Fruit fly (Drosophila melanogaster) whole organism, embryonic: ENCODE measurements around the gene dlp.

ENCODE experiments used
- Atf-2 ChIP-seq: fragments of 200-800 bp; sonication (Bioruptor generic); optimal IDR thresholded peaks from 2 replicates; lab custom pipeline; 2016; ENCODE audit warnings: missing biosample characterization, missing genetic modification characterization
- CG12769 ChIP-seq: fragments of 200-800 bp; sonication (Bioruptor generic); optimal IDR thresholded peaks from 2 replicates; lab custom pipeline; 2019; ENCODE audit warnings: missing biosample characterization, mild to moderate bottlenecking, missing genetic modification characterization, moderate library complexity
- CG34376 ChIP-seq: fragments of 200-800 bp; sonication (Bioruptor generic); optimal IDR thresholded peaks from 2 replicates; lab custom pipeline; 2018; ENCODE audit warnings: missing biosample characterization, mild to moderate bottlenecking, missing genetic modification characterization
- CG6683 ChIP-seq: fragments of 200-800 bp; sonication (Bioruptor generic); optimal IDR thresholded peaks from 2 replicates; lab custom pipeline; 2017; ENCODE audit warnings: missing biosample characterization, mild to moderate bottlenecking, missing genetic modification characterization, missing genetic modification reagents
- CG6689 ChIP-seq: fragments of 200-800 bp; sonication (Bioruptor generic); IDR thresholded peaks from 2 replicates; pipeline ENCODE4 v1.3.6; 2022; ENCODE audit warnings: missing biosample characterization, missing genetic modification characterization
- CG7928 ChIP-seq: fragments of 200-800 bp; sonication (Bioruptor generic); optimal IDR thresholded peaks from 2 replicates; lab custom pipeline; 2017; ENCODE audit warnings: missing biosample characterization, mild to moderate bottlenecking, missing genetic modification characterization
- CG7987 ChIP-seq: fragments of 200-800 bp; sonication (Bioruptor generic); optimal IDR thresholded peaks from 2 replicates; lab custom pipeline; 2018; ENCODE audit warnings: missing biosample characterization, mild to moderate bottlenecking, missing genetic modification characterization, moderate library complexity
- CG9817 ChIP-seq: fragments of 200-800 bp; sonication (Bioruptor generic); optimal IDR thresholded peaks from 2 replicates; lab custom pipeline; 2018; ENCODE audit warnings: missing biosample characterization, mild to moderate bottlenecking, missing genetic modification characterization, moderate library complexity
- D ChIP-seq, 2 experiments: fragments of 200-800 bp in 1 of 2; fragments of >200 bp in 1 of 2; sonication (Bioruptor generic) in 1 of 2; optimal IDR thresholded peaks; 2 replicates in 1 of 2; 3 replicates in 1 of 2; lab custom pipeline; 2017; ENCODE audit warnings: mild to moderate bottlenecking in 1 of 2, missing biosample characterization in 1 of 2, missing genetic modification characterization in 1 of 2, missing genetic modification reagents in 1 of 2
- Fer3 ChIP-seq: fragments of 200-800 bp; sonication (Bioruptor generic); optimal IDR thresholded peaks from 2 replicates; lab custom pipeline; 2018; ENCODE audit warnings: missing biosample characterization, mild to moderate bottlenecking, missing genetic modification characterization, moderate library complexity
- GATAe ChIP-seq: fragments of 200-800 bp; sonication (Bioruptor generic); conservative IDR thresholded peaks from 2 replicates; pipeline ENCODE4 v1.3.6; 2022; ENCODE audit warnings: missing biosample characterization, missing genetic modification characterization
- HLH3B ChIP-seq: fragments of 200-800 bp; sonication (Bioruptor generic); IDR thresholded peaks from 2 replicates; pipeline ENCODE4 v1.3.6; 2022; ENCODE audit warnings: missing biosample characterization, missing genetic modification characterization
- HmgZ ChIP-seq: fragments of 200-800 bp; sonication (Bioruptor generic); optimal IDR thresholded peaks from 2 replicates; lab custom pipeline; 2018; ENCODE audit warnings: missing biosample characterization, mild to moderate bottlenecking, missing genetic modification characterization
- Pdp1 ChIP-seq, 2 experiments: fragments of 200-800 bp; sonication (Bioruptor generic); optimal IDR thresholded peaks; 3 replicates each; lab custom pipeline; 2016; ENCODE audit warnings: missing biosample characterization in 2 of 2, missing genetic modification characterization in 2 of 2, mild to moderate bottlenecking in 1 of 2, moderate library complexity in 1 of 2
- aop ChIP-seq: fragments of 200-800 bp; sonication (Bioruptor generic); IDR thresholded peaks from 2 replicates; pipeline ENCODE4 v1.3.6; 2022; ENCODE audit warnings: missing biosample characterization, missing genetic modification characterization
- bab2 ChIP-seq: fragments of 200-800 bp; sonication (Bioruptor generic); optimal IDR thresholded peaks from 2 replicates; lab custom pipeline; 2016; ENCODE audit warnings: missing biosample characterization, missing genetic modification characterization
- dati ChIP-seq: fragments of 200-800 bp; sonication (Bioruptor generic); IDR thresholded peaks from 2 replicates; pipeline ENCODE4 v1.3.6; 2022; ENCODE audit warnings: missing biosample characterization, missing genetic modification characterization
- disco-r ChIP-seq: fragments of 200-800 bp; sonication (Bioruptor generic); optimal IDR thresholded peaks from 2 replicates; lab custom pipeline; 2016; ENCODE audit warnings: missing biosample characterization, missing genetic modification characterization
- fd96Cb ChIP-seq: fragments of 200-800 bp; sonication (Bioruptor generic); optimal IDR thresholded peaks from 2 replicates; lab custom pipeline; 2018; ENCODE audit warnings: missing biosample characterization, mild to moderate bottlenecking, missing genetic modification characterization, moderate library complexity
- gcm ChIP-seq: fragments of 200-800 bp; sonication (Bioruptor generic); optimal IDR thresholded peaks from 2 replicates; lab custom pipeline; 2019; ENCODE audit warnings: missing biosample characterization, mild to moderate bottlenecking, missing genetic modification characterization, moderate library complexity
- gt ChIP-seq: fragments of 200-800 bp; sonication (Bioruptor generic); IDR thresholded peaks from 2 replicates; pipeline ENCODE4 v1.3.6; 2022; ENCODE audit warnings: missing biosample characterization, missing genetic modification characterization
- mirr ChIP-seq: fragments of 200-800 bp; sonication (Bioruptor generic); optimal IDR thresholded peaks from 3 replicates; lab custom pipeline; 2018; ENCODE audit warnings: missing biosample characterization, mild to moderate bottlenecking, missing genetic modification characterization
- sd ChIP-seq: fragments of 200-800 bp; sonication (Bioruptor generic); optimal IDR thresholded peaks from 3 replicates; lab custom pipeline; 2018; ENCODE audit warnings: missing biosample characterization, mild to moderate bottlenecking, missing genetic modification characterization, moderate library complexity
- sens ChIP-seq: fragments of 200-800 bp; sonication (Bioruptor generic); peaks from one replicate; lab custom pipeline; 2016; ENCODE audit warnings: missing biosample characterization, missing genetic modification characterization
- sob ChIP-seq: fragments of 200-800 bp; sonication (Bioruptor generic); IDR thresholded peaks from 2 replicates; pipeline ENCODE4 v1.3.6; 2022; ENCODE audit warnings: missing biosample characterization, missing genetic modification characterization
- sug ChIP-seq: fragments of 200-800 bp; optimal IDR thresholded peaks from 2 replicates; lab custom pipeline; 2019; ENCODE audit warnings: missing biosample characterization, mild to moderate bottlenecking, missing genetic modification characterization, moderate library complexity

Gene dlp

dm6 chr3L:14712799-14713198 is 80.4 kb downstream of the dlp start (continued):
- TF ChIP-seq gcm (no peak), Atf-2 (GFP tag; lab: Kevin White, UChicago) (no peak), Pdp1 (GFP tag; optimal IDR thresholded peaks at IDR 0.05; lab: Kevin White, UChicago) (peak in 1 of 2 experiments; percentile 39), fd96Cb (tag; lab: Kevin White, UChicago) (no peak), GATAe (GFP tag; lab: Robert Waterston, UW) (0 out of 2 replicates have a peak, but pooled peaks have one; percentile 14), sob (GFP tag; lab: Robert Waterston, UW) (no peak), bab2 (GFP tag; lab: Kevin White, UChicago) (no peak), sens (GFP tag; lab: Kevin White, UChicago) (peak; percentile 0), CG6689 (GFP tag; lab: Robert Waterston, UW) (no peak), HmgZ (no peak), sd (tag; lab: Kevin White, UChicago) (peak; percentile 80), Fer3 (tag; lab: Kevin White, UChicago) (no peak), dati (GFP tag; lab: Robert Waterston, UW) (no peak), gt (GFP tag; lab: Robert Waterston, UW) (no peak), CG6683 (no peak), CG7928 (GFP tag; lab: Kevin White, UChicago) (no peak), CG12769 (tag; lab: Kevin White, UChicago) (no peak), aop (GFP tag; lab: Robert Waterston, UW) (no peak), HLH3B (no peak), CG9817 (tag; lab: Kevin White, UChicago) (no peak), disco-r (GFP tag; lab: Kevin White, UChicago) (no peak), CG34376 (GFP tag; lab: Kevin White, UChicago) (peak; percentile 29), mirr (GFP tag; lab: Kevin White, UChicago) (peak; percentile 43), CG7987 (GFP tag; lab: Kevin White, UChicago) (no peak), D (optimal IDR thresholded peaks at IDR 0.05; lab: Kevin White, UChicago) (no peak), D (GFP tag; optimal IDR thresholded peaks at IDR 0.05; lab: Kevin White, UChicago) (no peak), sug (tag; lab: Kevin White, UChicago) (peak; percentile 20)
- TF ChIP-seq, all 482 proteins: peak for 13
